Worm (Caenorhabditis elegans): ENCODE measurements around the gene ift-43.

- TF ChIP-seq snpc-4 (tag; optimal IDR thresholded peaks at IDR 0.05) (no peak), egl-5 (tag; optimal IDR thresholded peaks at IDR 0.05) (no peak), nhr-76 (tag; optimal IDR thresholded peaks at IDR 0.05) (no peak), lin-39 (tag; optimal IDR thresholded peaks at IDR 0.05) (no peak), tbx-2 (tag; optimal IDR thresholded peaks at IDR 0.05) (no peak), nhr-12 (tag; optimal IDR thresholded peaks at IDR 0.05) (no peak), unc-62 (GFP tag; optimal IDR thresholded peaks at IDR 0.05) (no peak), nfya-1 (tag; optimal IDR thresholded peaks at IDR 0.05; ENCODE audit: insufficient read depth) (no peak), skn-1 (tag; optimal IDR thresholded peaks at IDR 0.05) (no peak)
Measured at ce11 chrII:5693893-5694292, 33.3 kb upstream of the ift-43 start, which contains the start of gene C25H3.3.

All from whole organism, L3 larva.